Worm (Caenorhabditis elegans): Measurements from ENCODE around the gene che-11.
"Not testable (repeated sequence)": the region's sequence is repeated elsewhere in the genome, so short reads cannot be mapped to it uniquely, and the experiment has no call there.

The che-11 gene

ce11 chrV:12167031-12167430, 16.5 kb upstream of the che-11 start:
- no peak for TF ChIP-seq unc-62 (GFP tag; optimal IDR thresholded peaks at IDR 0.05)

ce11 chrV:12162906-12163305, 12.4 kb upstream of the che-11 start, which contains the start of gene srj-4:
Gene srj-4 (plus strand): TSS chrV:12163206.
- no peak for TF ChIP-seq unc-62 (GFP tag; optimal IDR thresholded peaks at IDR 0.05)

DNA sequence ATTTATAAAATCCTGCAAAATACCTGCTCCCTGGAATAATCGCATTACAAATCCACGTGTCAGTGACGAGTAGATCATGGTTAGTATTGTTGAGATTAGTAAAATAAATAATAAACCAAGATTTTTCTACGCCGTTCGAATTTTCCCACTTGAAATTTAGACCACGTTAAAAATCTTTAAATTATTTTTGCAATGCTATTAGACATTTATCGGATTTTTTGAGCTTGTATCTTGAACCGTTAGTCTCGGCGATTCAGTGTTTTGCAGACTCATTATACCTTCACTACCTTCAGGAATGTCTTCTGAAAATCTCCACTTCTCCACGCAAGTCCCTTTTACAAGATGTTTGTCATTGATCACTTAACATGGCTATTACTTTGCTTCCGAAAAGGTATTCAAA, 11.7 kb upstream of the che-11 start, which contains the start of gene C27A7.5:
C27A7.5 (minus strand) TSS at position 101 of the 400 bp plus-strand sequence.
- TF ChIP-seq unc-62 (GFP tag; optimal IDR thresholded peaks at IDR 0.05) = no peak

- no peak for TF ChIP-seq unc-62 (GFP tag; optimal IDR thresholded peaks at IDR 0.05)
Observed at ce11 chrV:12161157-12161556, 10.7 kb upstream of the che-11 start.

DNA sequence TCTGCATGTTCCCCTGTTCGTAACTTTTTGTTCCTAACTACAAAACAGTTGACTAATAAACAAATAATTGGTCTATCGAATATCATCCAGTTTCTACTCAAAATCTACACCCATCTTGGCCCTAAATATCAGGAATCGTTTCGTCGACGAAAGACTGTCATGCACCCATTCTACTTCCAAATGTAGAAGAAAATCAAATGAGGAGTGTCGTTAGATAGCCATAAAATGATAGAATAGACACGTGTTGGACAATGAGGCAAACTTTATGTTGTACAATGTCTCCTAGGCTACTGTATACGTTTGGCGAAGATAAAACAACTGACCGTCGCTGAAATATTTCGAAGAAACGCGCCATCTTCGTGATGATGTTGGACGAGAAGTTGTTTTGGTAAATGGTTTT, 9.5 kb upstream of the che-11 start:
- no peak for TF ChIP-seq unc-62 (GFP tag; optimal IDR thresholded peaks at IDR 0.05)

DNA sequence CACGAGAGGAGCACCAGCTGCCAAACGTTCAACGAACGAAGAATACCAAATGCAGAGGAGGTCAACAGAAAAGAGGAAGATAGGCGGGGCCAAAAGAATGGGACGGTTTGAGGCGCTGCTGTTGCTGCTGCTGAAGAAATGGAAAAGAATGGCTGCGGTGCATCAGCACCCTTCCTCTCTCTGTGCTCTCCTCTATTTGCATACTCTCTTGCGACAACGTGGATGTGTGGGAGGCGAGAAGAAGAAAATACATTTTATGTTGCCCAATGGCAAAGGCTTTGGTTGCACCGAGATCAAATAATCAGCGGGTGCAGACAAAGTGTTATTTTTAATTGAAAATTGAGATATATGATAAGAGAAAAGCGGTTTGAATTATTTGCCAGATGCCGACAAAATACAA, 7.9 kb upstream of the che-11 start:
- TF ChIP-seq unc-62 (GFP tag; optimal IDR thresholded peaks at IDR 0.05) = no peak

ce11 chrV:12154554-12154953, 4.0 kb upstream of the che-11 start, which contains the start of gene C27A7.9:
Gene C27A7.9 (minus strand): TSS chrV:12154654.
- no peak for TF ChIP-seq unc-62 (GFP tag; optimal IDR thresholded peaks at IDR 0.05)

ce11 chrV:12153784-12154183, 3.3 kb upstream of the che-11 start:
- no peak for TF ChIP-seq unc-62 (GFP tag; optimal IDR thresholded peaks at IDR 0.05)

ce11 chrV:12152857-12153256, 2.4 kb upstream of the che-11 start, which contains the start of gene C27A7.8:
Gene C27A7.8 (plus strand): TSS chrV:12153157.
- no peak for TF ChIP-seq unc-62 (GFP tag; optimal IDR thresholded peaks at IDR 0.05)

DNA sequence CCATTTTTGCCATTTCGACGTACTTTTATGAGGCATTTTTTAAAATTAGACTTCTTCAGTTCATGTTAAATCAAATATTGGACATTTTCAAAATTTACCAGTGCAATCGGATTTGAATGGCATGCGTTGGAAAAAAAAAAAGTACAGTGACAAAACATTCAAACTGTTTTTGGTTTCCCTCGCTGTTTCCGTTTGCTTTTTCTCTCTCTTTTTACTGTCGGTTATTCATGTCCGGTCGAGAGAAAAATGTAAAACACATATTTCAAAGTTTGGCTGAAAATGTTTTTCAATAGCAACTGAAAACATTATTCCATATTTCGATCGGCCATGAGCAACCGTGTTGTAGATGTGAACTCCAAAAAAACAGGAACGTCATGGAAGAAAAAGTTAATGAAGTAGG, 9.9 kb downstream of the che-11 start, which contains the start of gene C27A7.3:
C27A7.3 (plus strand) TSS at position 301 of the 400 bp plus-strand sequence.
- TF ChIP-seq unc-62 (GFP tag; optimal IDR thresholded peaks at IDR 0.05) = no peak

DNA sequence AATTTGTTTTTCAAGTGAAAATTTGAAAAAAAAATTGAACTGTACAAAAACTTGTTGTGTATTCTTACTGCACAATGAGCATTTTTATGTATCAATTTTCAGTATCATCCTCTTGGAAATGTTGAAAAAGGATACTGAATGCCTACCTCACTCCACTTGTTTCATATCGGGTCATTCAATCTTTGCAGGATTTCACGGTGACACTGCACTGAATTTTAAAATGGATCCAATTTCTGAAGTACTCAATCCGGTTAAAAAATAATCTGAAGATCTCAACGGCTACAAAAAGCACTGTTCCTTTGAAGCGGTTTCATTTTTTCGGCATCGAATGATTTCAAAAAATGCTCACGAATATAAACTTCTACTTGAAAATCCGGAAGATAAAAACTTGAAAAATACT, 12.6 kb downstream of the che-11 start:
- TF ChIP-seq unc-62 (GFP tag; optimal IDR thresholded peaks at IDR 0.05) = no peak

- TF ChIP-seq unc-62 (GFP tag; optimal IDR thresholded peaks at IDR 0.05) = not testable (repeated sequence)
Observed at ce11 chrV:12131157-12131556, 19.4 kb downstream of the che-11 start, which contains the start of gene enpp-1. Gene enpp-1 (plus strand): TSS chrV:12131457.

ce11 chrV:12130688-12131087, 19.8 kb downstream of the che-11 start, which contains the start of gene C27A7.6:
Gene C27A7.6 (minus strand): TSS chrV:12130788.
- not testable (repeated sequence) for TF ChIP-seq unc-62 (GFP tag; optimal IDR thresholded peaks at IDR 0.05)

DNA sequence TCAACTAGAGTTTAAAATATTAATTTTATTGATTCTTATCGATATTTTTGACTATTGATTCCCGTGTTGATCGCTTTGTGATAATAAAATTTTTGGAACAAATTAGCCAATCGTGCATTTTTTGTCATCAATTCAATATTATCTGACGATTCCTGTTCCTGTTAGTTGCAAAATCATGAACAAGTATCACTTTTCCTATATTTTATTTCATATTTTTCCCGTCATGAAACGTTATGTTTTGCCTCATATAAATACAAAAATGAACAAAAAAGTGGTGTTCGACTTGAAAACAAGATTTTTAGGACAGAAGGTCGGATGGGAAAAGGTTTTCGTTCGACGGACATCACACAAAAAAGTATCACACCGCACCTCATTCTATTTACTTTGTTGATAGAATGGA, 29.2 kb downstream of the che-11 start, which contains the start of gene C13C4.6:
C13C4.6 (plus strand) TSS at position 301 of the 400 bp plus-strand sequence.
- no peak for TF ChIP-seq unc-62 (GFP tag; optimal IDR thresholded peaks at IDR 0.05)

DNA sequence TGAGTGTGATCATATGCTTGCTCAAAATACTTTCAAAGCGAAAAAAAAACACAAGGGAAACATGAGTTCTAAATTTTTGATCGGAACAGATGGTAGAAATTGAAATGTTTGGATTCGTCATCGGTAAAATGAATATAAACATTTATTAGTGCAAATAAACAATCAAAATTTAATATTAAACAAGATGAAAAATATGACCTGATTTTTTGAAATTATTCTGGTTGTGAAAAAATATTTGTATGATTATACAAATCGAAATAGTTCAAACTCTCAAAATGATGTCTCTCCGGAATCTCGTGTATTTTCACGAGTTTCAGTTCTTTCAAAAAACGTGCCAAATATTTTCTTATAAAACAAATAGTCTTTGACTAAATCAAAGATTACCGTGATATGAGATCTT, 30.1 kb downstream of the che-11 start, which contains the start of gene C13C4.7:
C13C4.7 (minus strand) TSS at position 101 of the 400 bp plus-strand sequence.
- TF ChIP-seq unc-62 (GFP tag; optimal IDR thresholded peaks at IDR 0.05) = no peak

DNA sequence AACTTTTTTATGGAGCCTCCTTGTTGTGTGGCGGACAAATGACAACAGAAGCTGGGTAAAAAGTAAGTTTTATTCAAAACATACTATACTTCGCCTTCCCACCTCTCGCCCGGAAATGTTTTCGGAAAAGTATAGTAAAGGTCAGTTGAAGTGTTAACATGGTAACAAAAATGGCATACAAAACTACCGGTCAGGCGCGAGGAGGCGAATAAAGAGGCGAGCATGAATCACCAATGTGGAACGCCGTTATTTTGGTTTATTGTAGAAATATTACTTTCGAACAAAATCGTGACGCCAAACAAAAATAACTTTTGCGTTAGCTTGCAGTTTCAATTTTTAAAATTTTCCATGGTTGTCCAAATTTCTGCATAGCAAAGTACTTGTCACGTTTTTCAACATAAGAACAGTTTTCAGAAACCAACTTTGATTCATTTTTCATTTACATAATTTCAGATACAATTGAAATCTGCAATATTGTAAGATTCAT, 32.9 kb downstream of the che-11 start, which contains the start of gene C13C4.8:
C13C4.8 (plus strand) TSS at position 437 of the 487 bp plus-strand sequence.
- TF ChIP-seq unc-62 (GFP tag; optimal IDR thresholded peaks at IDR 0.05) = no peak

ce11 chrV:12115150-12115549, 35.4 kb downstream of the che-11 start:
- TF ChIP-seq unc-62 (GFP tag; optimal IDR thresholded peaks at IDR 0.05) = no peak

Data from whole organism, dauer.